Worm (Caenorhabditis elegans): ENCODE results near the gene ZK287.7.

The ZK287.7 gene

DNA sequence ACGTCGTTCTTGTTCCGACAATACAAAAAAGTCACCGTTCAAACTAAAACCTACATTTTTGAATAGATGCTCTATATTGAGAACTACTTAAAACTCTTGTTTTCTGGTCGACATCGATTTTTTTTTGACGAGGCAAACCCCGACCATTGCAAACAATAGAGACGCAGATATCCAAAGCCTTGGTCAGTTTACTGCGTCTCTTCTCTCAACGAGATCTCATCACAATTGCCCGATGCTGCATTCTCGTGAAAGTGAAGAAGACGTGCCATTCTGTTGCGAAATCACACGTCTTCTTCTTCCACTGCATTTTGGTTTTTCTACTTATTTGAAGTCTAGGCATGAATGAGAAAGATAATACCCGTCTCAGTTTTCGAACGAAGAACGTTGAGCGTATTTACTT is 11.5 kb downstream of the ZK287.7 start:
- TF ChIP-seq ceh-20 (GFP tag; IDR thresholded peaks at IDR 0.05) (no peak), mdl-1 (tag; optimal IDR thresholded peaks at IDR 0.05) (peak; percentile 42 to 53), tra-1 (GFP tag; IDR thresholded peaks at IDR 0.05) (no peak), ceh-28 (tag; optimal IDR thresholded peaks at IDR 0.05) (peak; percentile 43), nhr-10 (tag; optimal IDR thresholded peaks at IDR 0.05) (no peak), aly-2 (tag; optimal IDR thresholded peaks at IDR 0.05) (no peak), nhr-28 (tag; optimal IDR thresholded peaks at IDR 0.05) (peak; percentile 44), hmg-1.1 (GFP tag; IDR thresholded peaks at IDR 0.05) (0 out of 2 replicates have a peak, but pooled peaks have one; percentile 56), vab-7 (GFP tag; IDR thresholded peaks at IDR 0.05) (no peak), fkh-10 (GFP tag; optimal IDR thresholded peaks at IDR 0.05) (peak; percentile 8), rbr-2 (tag; optimal IDR thresholded peaks at IDR 0.05) (peak; percentile 27), unc-62 (GFP tag; optimal IDR thresholded peaks at IDR 0.05 in 1 of 2) (peak in 1 of 2 experiments; percentile 63), unc-62 (tag; optimal IDR thresholded peaks at IDR 0.05) (no peak), dmd-6 (GFP tag; IDR thresholded peaks at IDR 0.05) (no peak), mdt-29 (GFP tag; IDR thresholded peaks at IDR 0.05) (no peak), hlh-30 (tag; optimal IDR thresholded peaks at IDR 0.05; ENCODE audit: insufficient read depth) (peak; percentile 85), nhr-237 (tag; optimal IDR thresholded peaks at IDR 0.05) (no peak), dve-1 (tag; optimal IDR thresholded peaks at IDR 0.05; ENCODE audit: insufficient read depth) (peak; percentile 11), jun-1 (tag; optimal IDR thresholded peaks at IDR 0.05) (no peak), php-3 (GFP tag; IDR thresholded peaks at IDR 0.05) (no peak), aha-1 (tag) (peak; percentile 26), F49E8.2 (tag; optimal IDR thresholded peaks at IDR 0.05; ENCODE audit: borderline replicate concordance) (no peak), lim-7 (GFP tag; IDR thresholded peaks at IDR 0.05) (no peak), zip-11 (GFP tag; IDR thresholded peaks at IDR 0.05) (no peak), mep-1 (tag; optimal IDR thresholded peaks at IDR 0.05) (peak; percentile 66), zfp-3 (GFP tag; conservative IDR thresholded peaks at IDR 0.05) (no peak), nhr-6 (tag; optimal IDR thresholded peaks at IDR 0.05) (peak; percentile 12), mxl-3 (GFP tag; optimal IDR thresholded peaks at IDR 0.05) (peak; percentile 7)

DNA sequence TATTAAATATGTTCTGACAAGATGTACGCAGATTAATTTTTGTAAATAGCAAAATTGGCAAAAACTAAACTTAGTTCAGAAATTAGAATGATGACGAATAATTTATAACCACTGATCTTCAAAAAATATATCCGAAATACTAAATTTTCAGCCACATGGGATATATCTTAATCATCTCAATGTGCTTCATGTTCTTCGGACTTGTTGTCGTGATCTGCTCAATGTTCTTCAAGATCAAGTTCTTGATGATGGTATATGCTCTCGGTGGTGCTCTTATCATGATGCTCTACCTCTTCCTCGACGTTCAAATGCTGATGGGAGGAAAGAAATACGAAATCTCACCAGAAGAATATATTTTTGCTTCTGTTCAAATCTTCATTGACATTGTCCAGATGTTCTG is 13.7 kb downstream of the ZK287.7 start:
- TF ChIP-seq ctbp-1 (GFP tag; IDR thresholded peaks at IDR 0.05) (no peak), aha-1 (tag) (peak; percentile 91)

DNA sequence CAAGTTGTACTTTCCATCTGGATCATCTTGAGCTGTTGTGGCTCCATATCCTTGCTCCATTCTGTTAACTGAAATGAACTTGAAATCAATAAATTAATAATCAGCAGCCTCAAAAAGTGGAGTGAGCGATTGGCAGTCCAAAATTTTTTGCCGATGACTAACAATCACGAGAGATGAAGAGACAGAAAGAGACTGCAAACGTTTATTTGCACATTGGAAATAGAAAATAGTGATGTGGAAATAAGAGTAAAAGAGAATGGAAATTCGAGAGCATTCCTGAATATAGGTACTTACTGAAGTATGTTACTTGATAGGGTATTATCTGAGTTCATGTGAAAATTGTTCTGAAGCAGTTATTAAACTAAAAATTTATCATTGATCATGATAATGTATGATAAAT is 16.9 kb downstream of the ZK287.7 start, which contains the start of gene tag-120:
tag-120 (minus strand) TSS at position 68 of the 400 bp plus-strand sequence.
- no peak for TF ChIP-seq nhr-76 (tag; optimal IDR thresholded peaks at IDR 0.05)
- TF ChIP-seq T20F7.1 (GFP tag; optimal IDR thresholded peaks at IDR 0.05), result no peak
- no peak for TF ChIP-seq ceh-20 (GFP tag; IDR thresholded peaks at IDR 0.05)
- TF ChIP-seq hlh-30 (tag; optimal IDR thresholded peaks at IDR 0.05; ENCODE audit: insufficient read depth), result peak; percentile 12
- TF ChIP-seq daf-16 (GFP tag; optimal IDR thresholded peaks at IDR 0.05), result no peak
- TF ChIP-seq daf-16 (tag; optimal IDR thresholded peaks at IDR 0.05), result peak; percentile 46
- peak; percentile 18 for TF ChIP-seq dve-1 (tag; optimal IDR thresholded peaks at IDR 0.05; ENCODE audit: insufficient read depth)
- TF ChIP-seq nhr-28 (tag; optimal IDR thresholded peaks at IDR 0.05), result peak; percentile 29
- no peak for TF ChIP-seq lir-3 (tag; optimal IDR thresholded peaks at IDR 0.05)
- peak; percentile 51 for TF ChIP-seq pqm-1 (tag; optimal IDR thresholded peaks at IDR 0.05)
- TF ChIP-seq nhr-77 (tag; optimal IDR thresholded peaks at IDR 0.05), result peak; percentile 40
- TF ChIP-seq hlh-11 (tag; optimal IDR thresholded peaks at IDR 0.05), result peak; percentile 1
- no peak for TF ChIP-seq lin-29 (GFP tag; IDR thresholded peaks at IDR 0.05)
- peak; percentile 40; the same call in 1 of the 2 replicates for TF ChIP-seq dmd-6 (GFP tag; IDR thresholded peaks at IDR 0.05)

DNA sequence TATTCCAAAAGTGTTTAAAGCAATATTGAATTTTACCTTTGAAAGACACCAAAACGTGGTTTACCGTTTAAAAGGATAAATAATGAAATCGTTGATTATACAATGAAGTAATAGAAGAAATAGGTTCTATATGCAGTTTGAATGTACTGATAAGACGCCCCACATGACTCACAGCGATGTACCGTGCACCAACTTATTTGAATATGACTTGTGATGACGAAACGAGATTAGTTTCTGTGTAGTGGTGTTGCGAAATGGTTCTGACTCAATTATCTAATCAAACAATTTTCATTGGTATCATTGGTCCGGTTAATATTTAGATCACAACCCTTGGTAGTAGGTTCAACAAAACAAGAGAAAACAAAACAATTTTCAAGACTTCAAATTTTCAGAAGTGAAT is 18.3 kb downstream of the ZK287.7 start:
- TF ChIP-seq daf-16 (GFP tag; optimal IDR thresholded peaks at IDR 0.05) (no peak), daf-16 (tag; optimal IDR thresholded peaks at IDR 0.05) (peak; percentile 36), pqm-1 (tag; optimal IDR thresholded peaks at IDR 0.05) (peak; percentile 78), dmd-6 (GFP tag; IDR thresholded peaks at IDR 0.05) (peak; percentile 42; the same call in 1 of the 2 replicates), hlh-11 (tag; optimal IDR thresholded peaks at IDR 0.05) (peak; percentile 26), hlh-30 (tag; optimal IDR thresholded peaks at IDR 0.05; ENCODE audit: insufficient read depth) (peak; percentile 58), nhr-28 (tag; optimal IDR thresholded peaks at IDR 0.05) (peak; percentile 54), fos-1 (tag; optimal IDR thresholded peaks at IDR 0.05) (no peak), dve-1 (tag; optimal IDR thresholded peaks at IDR 0.05; ENCODE audit: insufficient read depth) (peak; percentile 51), ctbp-1 (GFP tag; IDR thresholded peaks at IDR 0.05) (no peak)
